Worm (Caenorhabditis elegans) whole organism, L4/young adult: ENCODE measurements around the gene sdz-8.

Experiments
- W03F9.2 ChIP-seq: fragments of 150-350 bp; optimal IDR thresholded peaks from 2 replicates; lab custom pipeline; 2014; ENCODE audit warnings: missing biosample characterization, missing genetic modification characterization
- dao-5 ChIP-seq: sonication (generic microtip); optimal IDR thresholded peaks from 2 replicates; lab custom pipeline; 2016; ENCODE audit warnings: missing genotype, missing genetic modification characterization, moderate library complexity, missing compliant biosample characterization

- TF ChIP-seq dao-5 (tag; lab: Kevin White, UChicago), result no peak
- no peak for TF ChIP-seq W03F9.2 (tag; lab: Kevin White, UChicago)
These were observed 36.4 kb upstream of the sdz-8 start, which contains the start of gene srx-85 for ce11 chrV:11552379-11552778.
